Fruit fly (Drosophila melanogaster) whole organism, embryonic: Measurements from ENCODE around the gene Ogdh.

Source experiments
- CG10147 ChIP-seq: fragments of 200-800 bp; sonication (Bioruptor generic); optimal IDR thresholded peaks from 2 replicates; lab custom pipeline; 2019; ENCODE audit warnings: missing biosample characterization, mild to moderate bottlenecking, missing genetic modification characterization, moderate library complexity
- CG10431 ChIP-seq: fragments of 200-800 bp; sonication (Bioruptor generic); optimal IDR thresholded peaks from 3 replicates; lab custom pipeline; 2018; ENCODE audit warnings: missing biosample characterization, mild to moderate bottlenecking, missing genetic modification characterization
- CG10654 ChIP-seq: fragments of 200-800 bp; sonication (Bioruptor generic); optimal IDR thresholded peaks from 2 replicates; lab custom pipeline; 2016; ENCODE audit warnings: missing biosample characterization, missing genetic modification characterization
- CG11696 ChIP-seq: fragments of 200-800 bp; sonication (Bioruptor generic); IDR thresholded peaks from 2 replicates; pipeline ENCODE4 v1.3.6; 2022; ENCODE audit warnings: missing biosample characterization, missing genetic modification characterization
- CG12236 ChIP-seq: fragments of 200-800 bp; sonication (Bioruptor generic); optimal IDR thresholded peaks from 2 replicates; lab custom pipeline; 2016; ENCODE audit warnings: missing biosample characterization, missing genetic modification characterization
- CG1233 ChIP-seq: fragments of 200-800 bp; sonication (Bioruptor generic); optimal IDR thresholded peaks from 4 replicates; lab custom pipeline; 2018; ENCODE audit warnings: missing biosample characterization, mild to moderate bottlenecking, missing genetic modification characterization
- CG12744 ChIP-seq: fragments of 200-800 bp; sonication (Bioruptor generic); optimal IDR thresholded peaks from 2 replicates; lab custom pipeline; 2016; ENCODE audit warnings: missing biosample characterization, missing genetic modification characterization
- CG12769 ChIP-seq: fragments of 200-800 bp; sonication (Bioruptor generic); optimal IDR thresholded peaks from 2 replicates; lab custom pipeline; 2019; ENCODE audit warnings: missing biosample characterization, mild to moderate bottlenecking, missing genetic modification characterization, moderate library complexity
- CG13296 ChIP-seq: fragments of 200-800 bp; sonication (Bioruptor generic); optimal IDR thresholded peaks from 3 replicates; lab custom pipeline; 2018; ENCODE audit warnings: missing biosample characterization, mild to moderate bottlenecking, missing genetic modification characterization
- CG15073 ChIP-seq: fragments of 200-800 bp; sonication (Bioruptor generic); optimal IDR thresholded peaks from 2 replicates; lab custom pipeline; 2016; ENCODE audit warnings: missing biosample characterization, missing genetic modification characterization
- CG16815 ChIP-seq: fragments of 200-800 bp; sonication (Bioruptor generic); optimal IDR thresholded peaks from 3 replicates; lab custom pipeline; 2017; ENCODE audit warnings: missing biosample characterization, mild to moderate bottlenecking, missing genetic modification characterization
- CG17568 ChIP-seq: fragments of 200-800 bp; sonication (Bioruptor generic); optimal IDR thresholded peaks from 2 replicates; lab custom pipeline; 2018; ENCODE audit warnings: missing biosample characterization, mild to moderate bottlenecking, missing genetic modification characterization, moderate library complexity
- CG18262 ChIP-seq: fragments of 200-800 bp; optimal IDR thresholded peaks from 3 replicates; lab custom pipeline; 2019; ENCODE audit warnings: missing biosample characterization, mild to moderate bottlenecking, missing genetic modification characterization, moderate library complexity
- CG18599 ChIP-seq: fragments of 200-800 bp; sonication (Bioruptor generic); optimal IDR thresholded peaks from 3 replicates; lab custom pipeline; 2017; ENCODE audit warnings: missing biosample characterization, missing genetic modification characterization, mild to moderate bottlenecking, moderate library complexity, missing genetic modification reagents
- CG2120 ChIP-seq: fragments of 200-800 bp; sonication (Bioruptor generic); optimal IDR thresholded peaks from 3 replicates; lab custom pipeline; 2016; ENCODE audit warnings: missing biosample characterization, missing genetic modification characterization
- CG31224 ChIP-seq: fragments of 200-800 bp; sonication (Bioruptor generic); IDR thresholded peaks from 2 replicates; pipeline ENCODE4 v1.3.6; 2022; ENCODE audit warnings: missing biosample characterization, missing genetic modification characterization
- CG31365 ChIP-seq: fragments of 200-800 bp; sonication (Bioruptor generic); optimal IDR thresholded peaks from 2 replicates; lab custom pipeline; 2018; ENCODE audit warnings: missing biosample characterization, mild to moderate bottlenecking, missing genetic modification characterization
- CG4282 ChIP-seq: fragments of 200-800 bp; sonication (Bioruptor generic); optimal IDR thresholded peaks from 2 replicates; lab custom pipeline; 2016; ENCODE audit warnings: missing biosample characterization, missing genetic modification characterization
- CG43689 ChIP-seq: fragments of 200-800 bp; sonication (Bioruptor generic); IDR thresholded peaks from 2 replicates; pipeline ENCODE4 v1.3.6; 2022; ENCODE audit warnings: missing biosample characterization, missing genetic modification characterization
- CG5953 ChIP-seq: fragments of 200-800 bp; sonication (Bioruptor generic); IDR thresholded peaks from 2 replicates; pipeline ENCODE4 v1.3.6; 2022; ENCODE audit warnings: missing biosample characterization, missing genetic modification characterization
- CG7745 ChIP-seq: fragments of 200-800 bp; sonication (Bioruptor generic); optimal IDR thresholded peaks from 2 replicates; lab custom pipeline; 2018; ENCODE audit warnings: missing biosample characterization, mild to moderate bottlenecking, missing genetic modification characterization, moderate library complexity
- CG7786 ChIP-seq: fragments of 200-800 bp; sonication (Bioruptor generic); optimal IDR thresholded peaks from 2 replicates; lab custom pipeline; 2016; ENCODE audit warnings: missing biosample characterization, missing genetic modification characterization
- CG8281 ChIP-seq: fragments of 200-800 bp; sonication (Bioruptor generic); optimal IDR thresholded peaks from 2 replicates; lab custom pipeline; 2018; ENCODE audit warnings: missing biosample characterization, mild to moderate bottlenecking, missing genetic modification characterization, moderate library complexity
- CG9727 ChIP-seq: fragments of 200-800 bp; sonication (Bioruptor generic); optimal IDR thresholded peaks from 3 replicates; lab custom pipeline; 2017; ENCODE audit warnings: missing biosample characterization, mild to moderate bottlenecking, missing genetic modification characterization
- CG9932 ChIP-seq: fragments of 200-800 bp; sonication (Bioruptor generic); IDR thresholded peaks from 2 replicates; pipeline ENCODE4 v1.3.6; 2022; ENCODE audit warnings: missing biosample characterization, missing genetic modification characterization
- D19A ChIP-seq: fragments of 200-800 bp; optimal IDR thresholded peaks from 3 replicates; lab custom pipeline; 2019; ENCODE audit warnings: missing biosample characterization, mild to moderate bottlenecking, missing genetic modification characterization, moderate library complexity
- D19B ChIP-seq: fragments of 200-800 bp; sonication (Bioruptor generic); optimal IDR thresholded peaks from 2 replicates; lab custom pipeline; 2017; ENCODE audit warnings: missing biosample characterization, mild to moderate bottlenecking, missing genetic modification characterization
- ERR ChIP-seq: fragments of 200-800 bp; sonication (Bioruptor generic); optimal IDR thresholded peaks from 2 replicates; lab custom pipeline; 2016; ENCODE audit warnings: missing biosample characterization, missing genetic modification characterization
- Gsc ChIP-seq: fragments of 200-800 bp; sonication (Bioruptor generic); IDR thresholded peaks from 2 replicates; pipeline ENCODE4 v1.3.6; 2022; ENCODE audit warnings: missing biosample characterization, missing genetic modification characterization
- Gug ChIP-seq: fragments of 200-800 bp; sonication (Bioruptor generic); IDR thresholded peaks from 4 replicates; pipeline ENCODE4 v1.3.6; 2022; ENCODE audit warnings: missing biosample characterization, missing genetic modification characterization
- HLH54F ChIP-seq: fragments of 200-800 bp; sonication (Bioruptor generic); optimal IDR thresholded peaks from 3 replicates; lab custom pipeline; 2016; ENCODE audit warnings: missing biosample characterization, missing genetic modification characterization
- HmgD ChIP-seq: fragments of 200-800 bp; sonication (Bioruptor generic); optimal IDR thresholded peaks from 3 replicates; lab custom pipeline; 2016; ENCODE audit warnings: missing biosample characterization, missing genetic modification characterization
- Hmr ChIP-seq: fragments of 200-800 bp; sonication (Bioruptor generic); optimal IDR thresholded peaks from 3 replicates; lab custom pipeline; 2017; ENCODE audit warnings: mild to moderate bottlenecking, missing biosample characterization, missing genetic modification reagents, missing genetic modification characterization
- Jarid2 ChIP-seq: fragments of 200-800 bp; sonication (Bioruptor generic); optimal IDR thresholded peaks from 3 replicates; lab custom pipeline; 2017; ENCODE audit warnings: mild to moderate bottlenecking, missing biosample characterization, missing genetic modification reagents, missing genetic modification characterization
- Poxn ChIP-seq: fragments of 200-800 bp; sonication (Bioruptor generic); IDR thresholded peaks from 2 replicates; pipeline ENCODE4 v1.3.6; 2022; ENCODE audit warnings: missing biosample characterization, missing genetic modification characterization
- ap ChIP-seq: fragments of 200-800 bp; sonication (Bioruptor generic); IDR thresholded peaks from 2 replicates; pipeline ENCODE4 v1.3.6; 2022; ENCODE audit warnings: missing biosample characterization, missing genetic modification characterization
- az2 ChIP-seq: fragments of 200-800 bp; sonication (Bioruptor generic); optimal IDR thresholded peaks from 3 replicates; lab custom pipeline; 2016; ENCODE audit warnings: missing biosample characterization, missing genetic modification characterization
- disco-r ChIP-seq: fragments of 200-800 bp; sonication (Bioruptor generic); optimal IDR thresholded peaks from 2 replicates; lab custom pipeline; 2016; ENCODE audit warnings: missing biosample characterization, missing genetic modification characterization
- dpn ChIP-seq, 2 experiments: fragments of 200-800 bp; sonication (Bioruptor generic); optimal IDR thresholded peaks; 3 replicates each; lab custom pipeline; 2016; ENCODE audit warnings: missing biosample characterization in 2 of 2, missing genetic modification characterization in 2 of 2
- gcm2 ChIP-seq: fragments of 200-800 bp; sonication (Bioruptor generic); optimal IDR thresholded peaks from 2 replicates; lab custom pipeline; 2016; ENCODE audit warnings: missing biosample characterization, missing genetic modification characterization
- inv ChIP-seq: fragments of 200-800 bp; sonication (Bioruptor generic); IDR thresholded peaks from 2 replicates; pipeline ENCODE4 v1.3.6; 2022; ENCODE audit warnings: missing biosample characterization, missing genetic modification characterization; ENCODE audit not compliant: partially characterized antibody
- lbe ChIP-seq: fragments of 200-800 bp; sonication (Bioruptor generic); optimal IDR thresholded peaks from 2 replicates; lab custom pipeline; 2016; ENCODE audit warnings: missing biosample characterization, mild to moderate bottlenecking, missing genetic modification characterization
- nau ChIP-seq: fragments of 200-800 bp; sonication (Bioruptor generic); optimal IDR thresholded peaks from 3 replicates; lab custom pipeline; 2017; ENCODE audit warnings: missing biosample characterization, mild to moderate bottlenecking, missing genetic modification characterization, missing genetic modification reagents
- oc ChIP-seq: fragments of 200-800 bp; sonication (Bioruptor generic); optimal IDR thresholded peaks from 2 replicates; lab custom pipeline; 2018; ENCODE audit warnings: missing biosample characterization, mild to moderate bottlenecking, missing genetic modification characterization, moderate library complexity
- odd ChIP-seq: fragments of 200-800 bp; sonication (Bioruptor generic); optimal IDR thresholded peaks from 2 replicates; lab custom pipeline; 2017; ENCODE audit warnings: missing biosample characterization, mild to moderate bottlenecking, missing genetic modification characterization
- ro ChIP-seq: fragments of 200-800 bp; sonication (Bioruptor generic); IDR thresholded peaks from 2 replicates; pipeline ENCODE4 v1.3.6; 2022; ENCODE audit warnings: missing biosample characterization, missing genetic modification characterization
- row ChIP-seq: fragments of 200-800 bp; sonication (Bioruptor generic); IDR thresholded peaks from 3 replicates; pipeline ENCODE4 v1.3.6; 2022; ENCODE audit warnings: missing biosample characterization, missing genetic modification characterization
- sens ChIP-seq: fragments of 200-800 bp; sonication (Bioruptor generic); peaks from one replicate; lab custom pipeline; 2016; ENCODE audit warnings: missing biosample characterization, missing genetic modification characterization
- sens-2 ChIP-seq: fragments of 200-800 bp; sonication (Bioruptor generic); IDR thresholded peaks from 2 replicates; pipeline ENCODE4 v1.3.6; 2022; ENCODE audit warnings: missing biosample characterization, missing genetic modification characterization
- sima ChIP-seq: fragments of 200-800 bp; sonication (Bioruptor generic); optimal IDR thresholded peaks from 2 replicates; lab custom pipeline; 2016; ENCODE audit warnings: missing biosample characterization, missing genetic modification characterization

Ogdh gene

dm6 chr3L:17015663-17016575, 61.3 kb downstream of the Ogdh start, which contains the start of the genes CG6664 and CG7728 (continued):
- TF ChIP-seq CG12744 (GFP tag; lab: Kevin White, UChicago) (no peak), CG1233 (GFP tag; lab: Kevin White, UChicago) (peak; percentile 34), lbe (GFP tag; lab: Kevin White, UChicago) (no peak), CG31224 (GFP tag; lab: Robert Waterston, UW) (no peak), dpn (GFP tag; optimal IDR thresholded peaks at IDR 0.05; lab: Kevin White, UChicago) (peak; percentile 46 to 50), D19B (GFP tag; lab: Kevin White, UChicago) (no peak), CG11696 (no peak), sens-2 (GFP tag; lab: Robert Waterston, UW) (0 out of 2 replicates have a peak, but pooled peaks have one; percentile 27), sima (GFP tag; lab: Kevin White, UChicago) (no peak), inv (GFP tag; lab: Robert Waterston, UW) (peak; percentile 39; the same call in 1 of the 2 replicates), odd (GFP tag; lab: Kevin White, UChicago) (no peak), oc (tag; lab: Kevin White, UChicago) (no peak), CG7745 (tag; lab: Kevin White, UChicago) (no peak), CG7786 (GFP tag; lab: Kevin White, UChicago) (no peak), gcm2 (no peak), disco-r (GFP tag; lab: Kevin White, UChicago) (no peak), CG18599 (GFP tag; lab: Kevin White, UChicago) (peak; percentile 13), HmgD (peak; percentile 10), Gsc (GFP tag; lab: Robert Waterston, UW) (no peak), ap (GFP tag; lab: Robert Waterston, UW) (no peak), CG18262 (tag; lab: Kevin White, UChicago) (no peak), CG4282 (GFP tag; lab: Kevin White, UChicago) (no peak), CG2120 (GFP tag; lab: Kevin White, UChicago) (peak; percentile 76), Hmr (peak; percentile 58), Gug (GFP tag; lab: Robert Waterston, UW) (peak; percentile 59; the same call in 2 of the 4 replicates), nau (GFP tag; lab: Kevin White, UChicago) (no peak), HLH54F (GFP tag; lab: Kevin White, UChicago) (peak; percentile 44), sens (GFP tag; lab: Kevin White, UChicago) (peak; percentile 84), D19A (tag; lab: Kevin White, UChicago) (no peak), CG43689 (no peak), CG16815 (GFP tag; lab: Kevin White, UChicago) (peak; percentile 52), CG12236 (no peak), CG9932 (GFP tag; lab: Robert Waterston, UW) (peak; percentile 86), Jarid2 (GFP tag; lab: Kevin White, UChicago) (no peak), CG15073 (GFP tag; lab: Kevin White, UChicago) (no peak), Poxn (GFP tag; lab: Robert Waterston, UW) (no peak), ro (GFP tag; lab: Robert Waterston, UW) (no peak), CG5953 (no peak), CG10147 (GFP tag; lab: Kevin White, UChicago) (no peak), CG13296 (GFP tag; lab: Kevin White, UChicago) (peak; percentile 36), CG9727 (GFP tag; lab: Kevin White, UChicago) (peak; percentile 67), CG17568 (GFP tag; lab: Kevin White, UChicago) (no peak), CG31365 (tag; lab: Kevin White, UChicago) (no peak), az2 (GFP tag; lab: Kevin White, UChicago) (no peak), ERR (GFP tag; lab: Kevin White, UChicago) (no peak), row (peak; percentile 88), CG8281 (no peak), CG10431 (GFP tag; lab: Kevin White, UChicago) (peak; percentile 4), CG10654 (GFP tag; lab: Kevin White, UChicago) (peak; percentile 16), CG12769 (tag; lab: Kevin White, UChicago) (no peak)
